Fruit fly (Drosophila melanogaster) whole organism, embryonic: ENCODE data around the gene CG32772.

Experiments
- Ada2b ChIP-seq: fragments of 200-800 bp; sonication (Bioruptor generic); IDR thresholded peaks from 2 replicates; pipeline ENCODE4 v1.3.6; 2022; ENCODE audit warnings: missing biosample characterization, missing genetic modification characterization
- CG13296 ChIP-seq: fragments of 200-800 bp; sonication (Bioruptor generic); optimal IDR thresholded peaks from 3 replicates; lab custom pipeline; 2018; ENCODE audit warnings: missing biosample characterization, mild to moderate bottlenecking, missing genetic modification characterization
- CG16815 ChIP-seq: fragments of 200-800 bp; sonication (Bioruptor generic); optimal IDR thresholded peaks from 3 replicates; lab custom pipeline; 2017; ENCODE audit warnings: missing biosample characterization, mild to moderate bottlenecking, missing genetic modification characterization
- CG17186 ChIP-seq: fragments of 200-800 bp; sonication (Bioruptor generic); optimal IDR thresholded peaks from 3 replicates; lab custom pipeline; 2017; ENCODE audit warnings: missing biosample characterization, missing genetic modification reagents, missing genetic modification characterization
- CG1832 ChIP-seq: fragments of 200-800 bp; sonication (Bioruptor generic); optimal IDR thresholded peaks from 2 replicates; lab custom pipeline; 2017; ENCODE audit warnings: missing biosample characterization, mild to moderate bottlenecking, missing genetic modification characterization, inconsistent platforms
- CG18476 ChIP-seq: fragments of 200-800 bp; sonication (Bioruptor generic); optimal IDR thresholded peaks from 2 replicates; lab custom pipeline; 2016; ENCODE audit warnings: missing biosample characterization, mild to moderate bottlenecking, missing genetic modification characterization
- CG2129 ChIP-seq: fragments of 200-800 bp; sonication (Bioruptor generic); IDR thresholded peaks from 2 replicates; pipeline ENCODE4 v1.3.6; 2022; ENCODE audit warnings: missing biosample characterization, missing genetic modification characterization; ENCODE audit not compliant: partially characterized antibody
- CG2712 ChIP-seq: fragments of 200-800 bp; optimal IDR thresholded peaks from 3 replicates; lab custom pipeline; 2019; ENCODE audit warnings: missing biosample characterization, mild to moderate bottlenecking, missing genetic modification characterization, moderate library complexity
- CG30403 ChIP-seq: fragments of 200-800 bp; sonication (Bioruptor generic); optimal IDR thresholded peaks from 3 replicates; lab custom pipeline; 2016; ENCODE audit warnings: missing biosample characterization, missing genetic modification characterization
- CG30431 ChIP-seq: fragments of 200-800 bp; sonication (Bioruptor generic); optimal IDR thresholded peaks from 2 replicates; lab custom pipeline; 2017; ENCODE audit warnings: missing biosample characterization, missing genetic modification characterization
- CG3281 ChIP-seq: fragments of 200-800 bp; sonication (Bioruptor generic); optimal IDR thresholded peaks from 3 replicates; lab custom pipeline; 2017; ENCODE audit warnings: missing biosample characterization, mild to moderate bottlenecking, missing genetic modification characterization
- CG6175 ChIP-seq: fragments of 200-800 bp; sonication (Bioruptor generic); IDR thresholded peaks from 3 replicates; pipeline ENCODE4 v1.3.6; 2022; ENCODE audit warnings: missing biosample characterization, missing genetic modification characterization
- CG6689 ChIP-seq: fragments of 200-800 bp; sonication (Bioruptor generic); IDR thresholded peaks from 2 replicates; pipeline ENCODE4 v1.3.6; 2022; ENCODE audit warnings: missing biosample characterization, missing genetic modification characterization
- CG6791 ChIP-seq: fragments of 200-800 bp; sonication (Bioruptor generic); IDR thresholded peaks from 3 replicates; pipeline ENCODE4 v1.3.6; 2022; ENCODE audit warnings: missing biosample characterization, missing genetic modification characterization; ENCODE audit not compliant: partially characterized antibody
- CG7271 ChIP-seq: fragments of 200-800 bp; sonication (Bioruptor generic); optimal IDR thresholded peaks from 2 replicates; lab custom pipeline; 2018; ENCODE audit warnings: missing biosample characterization, mild to moderate bottlenecking, missing genetic modification characterization, moderate library complexity
- CG8281 ChIP-seq: fragments of 200-800 bp; sonication (Bioruptor generic); optimal IDR thresholded peaks from 2 replicates; lab custom pipeline; 2018; ENCODE audit warnings: missing biosample characterization, mild to moderate bottlenecking, missing genetic modification characterization, moderate library complexity
- CG8290 ChIP-seq, 3 experiments: fragments of 200-800 bp; sonication (Bioruptor generic); optimal IDR thresholded peaks; 2 replicates each; lab custom pipeline; 2016 to 2019; ENCODE audit warnings: missing biosample characterization in 3 of 3, missing genetic modification characterization in 3 of 3, mild to moderate bottlenecking in 2 of 3, moderate library complexity in 1 of 3
- CG9215 ChIP-seq: fragments of 200-800 bp; sonication (Bioruptor generic); IDR thresholded peaks from 2 replicates; pipeline ENCODE4 v1.3.6; 2022; ENCODE audit warnings: missing biosample characterization, missing genetic modification characterization
- CG9817 ChIP-seq: fragments of 200-800 bp; sonication (Bioruptor generic); optimal IDR thresholded peaks from 2 replicates; lab custom pipeline; 2018; ENCODE audit warnings: missing biosample characterization, mild to moderate bottlenecking, missing genetic modification characterization, moderate library complexity
- CG9876 ChIP-seq: fragments of 200-800 bp; sonication (Bioruptor generic); optimal IDR thresholded peaks from 2 replicates; lab custom pipeline; 2016; ENCODE audit warnings: missing biosample characterization, missing genetic modification characterization
- CHES-1-like ChIP-seq: fragments of 200-800 bp; sonication (Bioruptor generic); optimal IDR thresholded peaks from 2 replicates; lab custom pipeline; 2016; ENCODE audit warnings: missing biosample characterization, missing genetic modification characterization
- Dip2 ChIP-seq: fragments of 200-800 bp; sonication (Bioruptor generic); IDR thresholded peaks from 2 replicates; pipeline ENCODE4 v1.3.6; 2022; ENCODE audit warnings: missing biosample characterization, missing genetic modification characterization
- Dp ChIP-seq: fragments of 200-800 bp; sonication (Bioruptor generic); optimal IDR thresholded peaks from 2 replicates; lab custom pipeline; 2018; ENCODE audit warnings: missing biosample characterization, mild to moderate bottlenecking, missing genetic modification characterization, moderate library complexity
- Drgx ChIP-seq: fragments of 200-800 bp; sonication (Bioruptor generic); IDR thresholded peaks from 2 replicates; pipeline ENCODE4 v1.3.6; 2022; ENCODE audit warnings: missing biosample characterization, missing genetic modification characterization
- GATAe ChIP-seq: fragments of 200-800 bp; sonication (Bioruptor generic); conservative IDR thresholded peaks from 2 replicates; pipeline ENCODE4 v1.3.6; 2022; ENCODE audit warnings: missing biosample characterization, missing genetic modification characterization
- Gug ChIP-seq: fragments of 200-800 bp; sonication (Bioruptor generic); IDR thresholded peaks from 4 replicates; pipeline ENCODE4 v1.3.6; 2022; ENCODE audit warnings: missing biosample characterization, missing genetic modification characterization
- H2.0 ChIP-seq: fragments of 200-800 bp; sonication (Bioruptor generic); IDR thresholded peaks from 2 replicates; pipeline ENCODE4 v1.3.6; 2022; ENCODE audit warnings: missing biosample characterization, missing genetic modification characterization
- HmgD ChIP-seq: fragments of 200-800 bp; sonication (Bioruptor generic); optimal IDR thresholded peaks from 3 replicates; lab custom pipeline; 2016; ENCODE audit warnings: missing biosample characterization, missing genetic modification characterization
- Med ChIP-seq: fragments of 200-800 bp; sonication (Bioruptor generic); peaks from one replicate; lab custom pipeline; 2016; ENCODE audit warnings: missing biosample characterization, missing genetic modification characterization, mild to moderate bottlenecking, inconsistent platforms, moderate library complexity
- Rfx ChIP-seq: fragments of 200-800 bp; sonication (Bioruptor generic); IDR thresholded peaks from 2 replicates; pipeline ENCODE4 v1.3.6; 2022; ENCODE audit warnings: missing biosample characterization, missing genetic modification characterization
- Side ChIP-seq: fragments of 200-800 bp; sonication (Bioruptor generic); optimal IDR thresholded peaks from 2 replicates; lab custom pipeline; 2016; ENCODE audit warnings: missing biosample characterization, missing genetic modification characterization
- ase ChIP-seq: fragments of 200-800 bp; sonication (Bioruptor generic); IDR thresholded peaks from 3 replicates; pipeline ENCODE4 v1.3.6; 2022; ENCODE audit warnings: missing biosample characterization, missing genetic modification characterization
- chinmo ChIP-seq: fragments of 200-800 bp; sonication (Bioruptor generic); IDR thresholded peaks from 4 replicates; pipeline ENCODE4 v1.3.6; 2022; ENCODE audit warnings: missing biosample characterization, missing genetic modification characterization; ENCODE audit not compliant: partially characterized antibody
- en ChIP-seq: fragments of 200-800 bp; sonication (Bioruptor generic); optimal IDR thresholded peaks from 2 replicates; lab custom pipeline; 2016; ENCODE audit warnings: missing biosample characterization, missing genetic modification characterization
- esg ChIP-seq: fragments of 200-800 bp; sonication (Bioruptor generic); conservative IDR thresholded peaks from 2 replicates; pipeline ENCODE4 v1.3.6; 2022; ENCODE audit warnings: missing biosample characterization, missing genetic modification characterization
- ewg ChIP-seq: fragments of 200-800 bp; sonication (Bioruptor generic); optimal IDR thresholded peaks from 3 replicates; lab custom pipeline; 2017; ENCODE audit warnings: mild to moderate bottlenecking, missing biosample characterization, missing genetic modification reagents, missing genetic modification characterization
- ind ChIP-seq: fragments of 200-800 bp; sonication (Bioruptor generic); optimal IDR thresholded peaks from 3 replicates; lab custom pipeline; 2016; ENCODE audit warnings: missing biosample characterization, missing genetic modification characterization
- mld ChIP-seq: fragments of 200-800 bp; sonication (Bioruptor generic); IDR thresholded peaks from 3 replicates; pipeline ENCODE4 v1.3.6; 2022; ENCODE audit warnings: missing biosample characterization, missing genetic modification characterization; ENCODE audit not compliant: partially characterized antibody
- nerfin-1 ChIP-seq: fragments of 200-800 bp; sonication (Bioruptor generic); optimal IDR thresholded peaks from 3 replicates; lab custom pipeline; 2019; ENCODE audit warnings: missing biosample characterization, mild to moderate bottlenecking, missing genetic modification characterization, moderate library complexity
- pb ChIP-seq: fragments of 200-800 bp; sonication (Bioruptor generic); optimal IDR thresholded peaks from 3 replicates; lab custom pipeline; 2016; ENCODE audit warnings: missing biosample characterization, missing genetic modification characterization
- pfk ChIP-seq: fragments of 200-800 bp; sonication (Bioruptor generic); optimal IDR thresholded peaks from 2 replicates; lab custom pipeline; 2018; ENCODE audit warnings: missing biosample characterization, mild to moderate bottlenecking, missing genetic modification characterization, moderate library complexity
- phol ChIP-seq: fragments of 200-800 bp; sonication (Bioruptor generic); optimal IDR thresholded peaks from 3 replicates; lab custom pipeline; 2018; ENCODE audit warnings: missing biosample characterization, mild to moderate bottlenecking, missing genetic modification characterization, moderate library complexity
- row ChIP-seq: fragments of 200-800 bp; sonication (Bioruptor generic); IDR thresholded peaks from 3 replicates; pipeline ENCODE4 v1.3.6; 2022; ENCODE audit warnings: missing biosample characterization, missing genetic modification characterization
- run ChIP-seq: fragments of 200-800 bp; sonication (Bioruptor generic); optimal IDR thresholded peaks from 3 replicates; lab custom pipeline; 2018; ENCODE audit warnings: missing biosample characterization, mild to moderate bottlenecking, missing genetic modification characterization
- sim ChIP-seq: fragments of 200-800 bp; sonication (Bioruptor generic); IDR thresholded peaks from 2 replicates; pipeline ENCODE4 v1.3.6; 2022; ENCODE audit warnings: missing biosample characterization, missing genetic modification characterization
- slou ChIP-seq: fragments of 200-800 bp; sonication (Bioruptor generic); optimal IDR thresholded peaks from 3 replicates; lab custom pipeline; 2016; ENCODE audit warnings: missing biosample characterization, missing genetic modification characterization
- toy ChIP-seq: fragments of 200-800 bp; sonication (Bioruptor generic); IDR thresholded peaks from 2 replicates; pipeline ENCODE4 v1.3.6; 2022; ENCODE audit warnings: missing biosample characterization, missing genetic modification characterization
- twi ChIP-seq: fragments of 200-800 bp; optimal IDR thresholded peaks from 2 replicates; lab custom pipeline; 2019; ENCODE audit warnings: missing biosample characterization, mild to moderate bottlenecking, missing genetic modification characterization, moderate library complexity
- tx ChIP-seq: fragments of 200-800 bp; sonication (Bioruptor generic); optimal IDR thresholded peaks from 2 replicates; lab custom pipeline; 2016; ENCODE audit warnings: missing biosample characterization, missing genetic modification characterization
- zen2 ChIP-seq: fragments of 200-800 bp; sonication (Bioruptor generic); IDR thresholded peaks from 3 replicates; pipeline ENCODE4 v1.3.6; 2022; ENCODE audit warnings: missing biosample characterization, missing genetic modification characterization; ENCODE audit not compliant: partially characterized antibody

CG32772 gene

dm6 chrX:4955788-4956442, 47.0 kb downstream of the CG32772 start (continued):
- TF ChIP-seq CG8290 (GFP tag; optimal IDR thresholded peaks at IDR 0.05; lab: Kevin White, UChicago) (peak; percentile 88), CG8290 (tag; optimal IDR thresholded peaks at IDR 0.05; lab: Kevin White, UChicago) (peak in 1 of 2 experiments; percentile 77), CG13296 (no peak), Med (GFP tag; lab: Kevin White, UChicago) (peak; percentile 83), pb (no peak), CG16815 (GFP tag; lab: Kevin White, UChicago) (no peak), CG30431 (GFP tag; lab: Kevin White, UChicago) (no peak), CG9817 (no peak), tx (GFP tag; lab: Kevin White, UChicago) (no peak), CG8281 (tag; lab: Kevin White, UChicago) (peak; percentile 96), chinmo (peak; percentile 94; the same call in 3 of the 4 replicates), Drgx (GFP tag; lab: Robert Waterston, UW) (peak; percentile 34; the same call in 1 of the 2 replicates), CG6791 (peak; percentile 96), mld (GFP tag; lab: Robert Waterston, UW) (peak; percentile 97), Dip2 (no peak), en (no peak), CG9215 (GFP tag; lab: Robert Waterston, UW) (no peak), CG6689 (GFP tag; lab: Robert Waterston, UW) (no peak), run (tag; lab: Kevin White, UChicago) (no peak), Rfx (GFP tag; lab: Robert Waterston, UW) (0 out of 2 replicates have a peak, but pooled peaks have one; percentile 31), CG6175 (no peak), CG2129 (GFP tag; lab: Robert Waterston, UW) (peak; percentile 73; the same call in 1 of the 2 replicates), CG9876 (GFP tag; lab: Kevin White, UChicago) (no peak), HmgD (peak; percentile 48), esg (GFP tag; lab: Robert Waterston, UW) (no peak), pfk (GFP tag; lab: Kevin White, UChicago) (no peak), twi (tag; lab: Kevin White, UChicago) (no peak), ase (no peak), nerfin-1 (no peak), phol (no peak), toy (GFP tag; lab: Robert Waterston, UW) (no peak), GATAe (GFP tag; lab: Robert Waterston, UW) (no peak), CG2712 (tag; lab: Kevin White, UChicago) (peak; percentile 15), Dp (peak; percentile 69), row (peak; percentile 67), CG30403 (GFP tag; lab: Kevin White, UChicago) (peak; percentile 12), H2.0 (GFP tag; lab: Robert Waterston, UW) (no peak), CG17186 (GFP tag; lab: Kevin White, UChicago) (no peak), CG3281 (GFP tag; lab: Kevin White, UChicago) (no peak), CG7271 (tag; lab: Kevin White, UChicago) (no peak), CG18476 (GFP tag; lab: Kevin White, UChicago) (no peak), Side (GFP tag; lab: Kevin White, UChicago) (no peak), slou (GFP tag; lab: Kevin White, UChicago) (no peak), sim (GFP tag; lab: Robert Waterston, UW) (no peak), Gug (GFP tag; lab: Robert Waterston, UW) (no peak), ind (GFP tag; lab: Kevin White, UChicago) (no peak), zen2 (GFP tag; lab: Robert Waterston, UW) (peak; percentile 94), ewg (no peak), CG1832 (no peak), CHES-1-like (peak; percentile 12), Ada2b (GFP tag; lab: Robert Waterston, UW) (0 out of 2 replicates have a peak, but pooled peaks have one; percentile 8)
